Worm (Caenorhabditis elegans): ENCODE data around the gene Y54G2A.41.

The Y54G2A.41 gene

ce11 chrIV:2774500-2774899, 22.8 kb downstream of the Y54G2A.41 start (continued):
- peak in 1 of 2 experiments; percentile 98 for TF ChIP-seq unc-62 (GFP tag; optimal IDR thresholded peaks at IDR 0.05 in 1 of 2)
- no peak for TF ChIP-seq unc-62 (tag; optimal IDR thresholded peaks at IDR 0.05)
- TF ChIP-seq fkh-10 (GFP tag; optimal IDR thresholded peaks at IDR 0.05), result no peak
- peak; percentile 98 for TF ChIP-seq aha-1 (tag)
- TF ChIP-seq lin-29 (GFP tag; IDR thresholded peaks at IDR 0.05), result peak; percentile 77
- no peak for TF ChIP-seq F37D6.2 (tag; optimal IDR thresholded peaks at IDR 0.05)
- peak; percentile 57; the same call in 1 of the 2 replicates for TF ChIP-seq egl-43 (GFP tag; IDR thresholded peaks at IDR 0.05)

- TF ChIP-seq lin-29 (GFP tag; IDR thresholded peaks at IDR 0.05) (no peak), rbr-2 (tag; optimal IDR thresholded peaks at IDR 0.05) (peak; percentile 45), daf-19 (GFP tag; conservative IDR thresholded peaks at IDR 0.05) (no peak), aha-1 (tag) (peak; percentile 92), zip-11 (GFP tag; IDR thresholded peaks at IDR 0.05) (no peak), T20F7.1 (GFP tag; optimal IDR thresholded peaks at IDR 0.05) (no peak), mxl-2 (GFP tag; conservative IDR thresholded peaks at IDR 0.05) (no peak), snpc-1.2 (GFP tag; IDR thresholded peaks at IDR 0.05) (no peak), ama-1 (optimal IDR thresholded peaks at IDR 0.05) (no peak), tra-1 (GFP tag; IDR thresholded peaks at IDR 0.05) (peak; percentile 52; the same call in 1 of the 2 replicates), daf-16 (GFP tag; optimal IDR thresholded peaks at IDR 0.05) (peak in 1 of 2 experiments; percentile 0), daf-16 (tag; optimal IDR thresholded peaks at IDR 0.05) (no peak), ZK546.5 (tag; optimal IDR thresholded peaks at IDR 0.05) (no peak), ZK337.2 (GFP tag; IDR thresholded peaks at IDR 0.05) (no peak), mes-2 (tag; optimal IDR thresholded peaks at IDR 0.05; ENCODE audit: poor library complexity, severe bottlenecking) (peak; percentile 36), F44E2.7 (GFP tag; IDR thresholded peaks at IDR 0.05) (no peak), vab-7 (GFP tag; IDR thresholded peaks at IDR 0.05) (no peak), ceh-44 (GFP tag; IDR thresholded peaks at IDR 0.05) (no peak), nhr-237 (tag; optimal IDR thresholded peaks at IDR 0.05) (no peak), madf-9 (GFP tag; conservative IDR thresholded peaks at IDR 0.05) (no peak), snpc-4 (tag; optimal IDR thresholded peaks at IDR 0.05) (no peak), pha-4 (GFP tag; IDR thresholded peaks at IDR 0.05) (peak; percentile 37; the same call in 1 of the 2 replicates), pha-4 (tag; optimal IDR thresholded peaks at IDR 0.05) (no peak), D1046.2 (GFP tag; IDR thresholded peaks at IDR 0.05) (no peak), ceh-20 (GFP tag; IDR thresholded peaks at IDR 0.05) (no peak), spr-3 (GFP tag; optimal IDR thresholded peaks at IDR 0.05) (no peak), saeg-2 (GFP tag; IDR thresholded peaks at IDR 0.05) (no peak), ztf-7 (tag; optimal IDR thresholded peaks at IDR 0.05) (no peak), nhr-25 (tag; optimal IDR thresholded peaks at IDR 0.05; ENCODE audit: borderline replicate concordance, insufficient read depth) (no peak), ceh-62 (tag; optimal IDR thresholded peaks at IDR 0.05) (no peak), ztf-11 (tag; optimal IDR thresholded peaks at IDR 0.05) (no peak), hlh-30 (tag; optimal IDR thresholded peaks at IDR 0.05; ENCODE audit: insufficient read depth) (peak; percentile 78), nhr-6 (tag; optimal IDR thresholded peaks at IDR 0.05) (no peak), spr-1 (tag; optimal IDR thresholded peaks at IDR 0.05) (no peak), unc-62 (GFP tag; optimal IDR thresholded peaks at IDR 0.05 in 1 of 2) (peak in 1 of 2 experiments; percentile 96), unc-62 (tag; optimal IDR thresholded peaks at IDR 0.05) (no peak), gei-8 (GFP tag; optimal IDR thresholded peaks at IDR 0.05) (no peak), hlh-11 (tag; optimal IDR thresholded peaks at IDR 0.05) (peak; percentile 89), Y5F2A.4 (GFP tag; optimal IDR thresholded peaks at IDR 0.05) (no peak), lir-3 (tag; optimal IDR thresholded peaks at IDR 0.05) (no peak), zip-2 (tag; optimal IDR thresholded peaks at IDR 0.05) (no peak), egl-27 (tag; optimal IDR thresholded peaks at IDR 0.05) (no peak), nhr-28 (tag; optimal IDR thresholded peaks at IDR 0.05) (no peak), Y48G9A.11 (GFP tag; IDR thresholded peaks at IDR 0.05) (no peak), daf-8 (GFP tag; IDR thresholded peaks at IDR 0.05) (no peak), nhr-102 (tag; optimal IDR thresholded peaks at IDR 0.05) (no peak), aly-2 (tag; optimal IDR thresholded peaks at IDR 0.05) (no peak)
Observed at ce11 chrIV:2775992-2776630, 24.4 kb downstream of the Y54G2A.41 start.
